Fruit fly (Drosophila melanogaster) whole organism, embryonic: Measurements from ENCODE around the gene CG2841.

ENCODE experiments used
- Antp ChIP-seq: fragments of 200-800 bp; sonication (Bioruptor generic); optimal IDR thresholded peaks from 3 replicates; lab custom pipeline; 2016; ENCODE audit warnings: missing biosample characterization, missing genetic modification characterization
- Blimp-1 ChIP-seq: fragments of 200-800 bp; sonication (Bioruptor generic); optimal IDR thresholded peaks from 3 replicates; lab custom pipeline; 2018; ENCODE audit warnings: missing biosample characterization, missing genetic modification characterization, mild to moderate bottlenecking, moderate library complexity, missing genetic modification reagents
- CG10543 ChIP-seq: fragments of 200-800 bp; sonication (Bioruptor generic); optimal IDR thresholded peaks from 3 replicates; lab custom pipeline; 2017; ENCODE audit warnings: missing biosample characterization, mild to moderate bottlenecking, missing genetic modification characterization, moderate library complexity
- CG11456 ChIP-seq: fragments of 200-800 bp; sonication (Bioruptor generic); IDR thresholded peaks from 3 replicates; pipeline ENCODE4 v1.3.6; 2022; ENCODE audit warnings: missing biosample characterization, missing genetic modification characterization
- CG11723 ChIP-seq: fragments of 200-800 bp; sonication (Bioruptor generic); optimal IDR thresholded peaks from 2 replicates; lab custom pipeline; 2017; ENCODE audit warnings: missing biosample characterization, mild to moderate bottlenecking, missing genetic modification characterization
- CG12071 ChIP-seq: fragments of 200-800 bp; sonication (Bioruptor generic); optimal IDR thresholded peaks from 3 replicates; lab custom pipeline; 2018; ENCODE audit warnings: missing biosample characterization, mild to moderate bottlenecking, missing genetic modification characterization
- CG12155 ChIP-seq: fragments of 200-800 bp; sonication (Bioruptor generic); optimal IDR thresholded peaks from 3 replicates; lab custom pipeline; 2016; ENCODE audit warnings: missing biosample characterization, missing genetic modification characterization
- CG13287 ChIP-seq: fragments of 200-800 bp; sonication (Bioruptor generic); IDR thresholded peaks from 2 replicates; pipeline ENCODE4 v1.3.6; 2022; ENCODE audit warnings: missing biosample characterization, missing genetic modification characterization; ENCODE audit not compliant: partially characterized antibody
- CG15011 ChIP-seq: fragments of 200-800 bp; sonication (Bioruptor generic); optimal IDR thresholded peaks from 3 replicates; lab custom pipeline; 2018; ENCODE audit warnings: missing biosample characterization, mild to moderate bottlenecking, missing genetic modification characterization
- CG15073 ChIP-seq: fragments of 200-800 bp; sonication (Bioruptor generic); optimal IDR thresholded peaks from 2 replicates; lab custom pipeline; 2016; ENCODE audit warnings: missing biosample characterization, missing genetic modification characterization
- CG15601 ChIP-seq: fragments of 200-800 bp; sonication (Bioruptor generic); optimal IDR thresholded peaks from 3 replicates; lab custom pipeline; 2019; ENCODE audit warnings: missing biosample characterization, mild to moderate bottlenecking, missing genetic modification characterization, moderate library complexity
- CG1792 ChIP-seq: fragments of 200-800 bp; sonication (Bioruptor generic); optimal IDR thresholded peaks from 2 replicates; lab custom pipeline; 2016; ENCODE audit warnings: missing biosample characterization, missing genetic modification characterization
- CG2678 ChIP-seq: fragments of 200-800 bp; sonication (Bioruptor generic); optimal IDR thresholded peaks from 3 replicates; lab custom pipeline; 2019; ENCODE audit warnings: missing biosample characterization, mild to moderate bottlenecking, missing genetic modification characterization, moderate library complexity
- CG32767 ChIP-seq: fragments of 200-800 bp; sonication (Bioruptor generic); IDR thresholded peaks from 2 replicates; pipeline ENCODE4 v1.3.6; 2022; ENCODE audit warnings: missing biosample characterization, missing genetic modification characterization
- CG3838 ChIP-seq: fragments of 200-800 bp; sonication (Bioruptor generic); optimal IDR thresholded peaks from 3 replicates; lab custom pipeline; 2016; ENCODE audit warnings: missing biosample characterization, missing genetic modification characterization
- CG42726 ChIP-seq: fragments of 200-800 bp; sonication (Bioruptor generic); IDR thresholded peaks from 2 replicates; pipeline ENCODE4 v1.3.6; 2022; ENCODE audit warnings: missing biosample characterization, missing genetic modification characterization; ENCODE audit not compliant: partially characterized antibody
- CG6254 ChIP-seq: fragments of 200-800 bp; sonication (Bioruptor generic); optimal IDR thresholded peaks from 3 replicates; lab custom pipeline; 2017; ENCODE audit warnings: mild to moderate bottlenecking, missing biosample characterization, missing genetic modification reagents, missing genetic modification characterization
- CG6683 ChIP-seq: fragments of 200-800 bp; sonication (Bioruptor generic); optimal IDR thresholded peaks from 2 replicates; lab custom pipeline; 2017; ENCODE audit warnings: missing biosample characterization, mild to moderate bottlenecking, missing genetic modification characterization, missing genetic modification reagents
- CG6765 ChIP-seq: fragments of 200-800 bp; sonication (Bioruptor generic); optimal IDR thresholded peaks from 3 replicates; lab custom pipeline; 2017; ENCODE audit warnings: missing biosample characterization, mild to moderate bottlenecking, missing genetic modification characterization
- CG7928 ChIP-seq: fragments of 200-800 bp; sonication (Bioruptor generic); optimal IDR thresholded peaks from 2 replicates; lab custom pipeline; 2017; ENCODE audit warnings: missing biosample characterization, mild to moderate bottlenecking, missing genetic modification characterization
- CG9932 ChIP-seq: fragments of 200-800 bp; sonication (Bioruptor generic); IDR thresholded peaks from 2 replicates; pipeline ENCODE4 v1.3.6; 2022; ENCODE audit warnings: missing biosample characterization, missing genetic modification characterization
- CHES-1-like ChIP-seq: fragments of 200-800 bp; sonication (Bioruptor generic); optimal IDR thresholded peaks from 2 replicates; lab custom pipeline; 2016; ENCODE audit warnings: missing biosample characterization, missing genetic modification characterization
- Dek ChIP-seq: fragments of 200-800 bp; sonication (Bioruptor generic); optimal IDR thresholded peaks from 3 replicates; lab custom pipeline; 2019; ENCODE audit warnings: missing biosample characterization, mild to moderate bottlenecking, missing genetic modification characterization, moderate library complexity
- Max ChIP-seq: fragments of 200-800 bp; sonication (Bioruptor generic); optimal IDR thresholded peaks from 2 replicates; lab custom pipeline; 2016; ENCODE audit warnings: missing biosample characterization, mild to moderate bottlenecking, missing genetic modification characterization
- NK7.1 ChIP-seq: fragments of 200-800 bp; sonication (Bioruptor generic); optimal IDR thresholded peaks from 3 replicates; lab custom pipeline; 2016; ENCODE audit warnings: missing biosample characterization, missing genetic modification characterization
- aop ChIP-seq: fragments of 200-800 bp; sonication (Bioruptor generic); IDR thresholded peaks from 2 replicates; pipeline ENCODE4 v1.3.6; 2022; ENCODE audit warnings: missing biosample characterization, missing genetic modification characterization
- ase ChIP-seq: fragments of 200-800 bp; sonication (Bioruptor generic); IDR thresholded peaks from 3 replicates; pipeline ENCODE4 v1.3.6; 2022; ENCODE audit warnings: missing biosample characterization, missing genetic modification characterization
- bigmax ChIP-seq: fragments of 200-800 bp; sonication (Bioruptor generic); optimal IDR thresholded peaks from 2 replicates; lab custom pipeline; 2018; ENCODE audit warnings: missing biosample characterization, mild to moderate bottlenecking, missing genetic modification characterization
- br ChIP-seq: fragments of >200 bp; optimal IDR thresholded peaks from 2 replicates; lab custom pipeline; 2017
- chn ChIP-seq: fragments of 200-800 bp; sonication (Bioruptor generic); optimal IDR thresholded peaks from 2 replicates; lab custom pipeline; 2016; ENCODE audit warnings: missing biosample characterization, missing genetic modification characterization
- cwo ChIP-seq: fragments of 200-800 bp; sonication (Bioruptor generic); optimal IDR thresholded peaks from 3 replicates; lab custom pipeline; 2017; ENCODE audit warnings: missing biosample characterization, missing genetic modification characterization, mild to moderate bottlenecking, moderate library complexity, missing genetic modification reagents
- dan ChIP-seq: fragments of 200-800 bp; sonication (Bioruptor generic); IDR thresholded peaks from 2 replicates; pipeline ENCODE4 v1.3.6; 2022; ENCODE audit warnings: missing biosample characterization, missing genetic modification characterization
- esg ChIP-seq: fragments of 200-800 bp; sonication (Bioruptor generic); conservative IDR thresholded peaks from 2 replicates; pipeline ENCODE4 v1.3.6; 2022; ENCODE audit warnings: missing biosample characterization, missing genetic modification characterization
- ewg ChIP-seq: fragments of 200-800 bp; sonication (Bioruptor generic); optimal IDR thresholded peaks from 3 replicates; lab custom pipeline; 2017; ENCODE audit warnings: mild to moderate bottlenecking, missing biosample characterization, missing genetic modification reagents, missing genetic modification characterization
- exex ChIP-seq: fragments of 200-800 bp; sonication (Bioruptor generic); optimal IDR thresholded peaks from 4 replicates; lab custom pipeline; 2018; ENCODE audit warnings: missing biosample characterization, mild to moderate bottlenecking, missing genetic modification characterization, moderate library complexity
- fru ChIP-seq: fragments of >200 bp; optimal IDR thresholded peaks from 2 replicates; lab custom pipeline; 2017
- gro ChIP-seq: fragments of 200-800 bp; sonication (Bioruptor generic); optimal IDR thresholded peaks from 2 replicates; lab custom pipeline; 2016; ENCODE audit warnings: missing biosample characterization, missing genetic modification characterization
- hth ChIP-seq: fragments of >200 bp; optimal IDR thresholded peaks from 2 replicates; lab custom pipeline; 2017; ENCODE audit warnings: inconsistent platforms
- jing ChIP-seq: fragments of 200-800 bp; sonication (Bioruptor generic); optimal IDR thresholded peaks from 2 replicates; lab custom pipeline; 2018; ENCODE audit warnings: missing biosample characterization, mild to moderate bottlenecking, missing genetic modification characterization
- knrl ChIP-seq: fragments of 200-800 bp; sonication (Bioruptor generic); IDR thresholded peaks from 3 replicates; pipeline ENCODE4 v1.3.6; 2022; ENCODE audit warnings: missing biosample characterization, missing genetic modification characterization; ENCODE audit not compliant: partially characterized antibody
- mirr ChIP-seq: fragments of 200-800 bp; sonication (Bioruptor generic); optimal IDR thresholded peaks from 3 replicates; lab custom pipeline; 2018; ENCODE audit warnings: missing biosample characterization, mild to moderate bottlenecking, missing genetic modification characterization
- nom ChIP-seq: fragments of 200-800 bp; sonication (Bioruptor generic); optimal IDR thresholded peaks from 2 replicates; lab custom pipeline; 2017; ENCODE audit warnings: missing biosample characterization, missing genetic modification characterization, mild to moderate bottlenecking, moderate library complexity, missing genetic modification reagents
- pzg ChIP-seq: fragments of 200-800 bp; sonication (Bioruptor generic); optimal IDR thresholded peaks from 3 replicates; lab custom pipeline; 2018; ENCODE audit warnings: missing biosample characterization, mild to moderate bottlenecking, missing genetic modification characterization, moderate library complexity
- run ChIP-seq: fragments of 200-800 bp; sonication (Bioruptor generic); optimal IDR thresholded peaks from 3 replicates; lab custom pipeline; 2018; ENCODE audit warnings: missing biosample characterization, mild to moderate bottlenecking, missing genetic modification characterization
- seq ChIP-seq: fragments of 200-800 bp; sonication (Bioruptor generic); IDR thresholded peaks from 2 replicates; pipeline ENCODE4 v1.3.6; 2022; ENCODE audit warnings: missing biosample characterization, missing genetic modification characterization
- slp2 ChIP-seq: fragments of 200-800 bp; sonication (Bioruptor generic); optimal IDR thresholded peaks from 2 replicates; lab custom pipeline; 2016; ENCODE audit warnings: missing biosample characterization, missing genetic modification characterization
- toy ChIP-seq: fragments of 200-800 bp; sonication (Bioruptor generic); IDR thresholded peaks from 2 replicates; pipeline ENCODE4 v1.3.6; 2022; ENCODE audit warnings: missing biosample characterization, missing genetic modification characterization
- trh ChIP-seq: fragments of 200-800 bp; sonication (Bioruptor generic); optimal IDR thresholded peaks from 2 replicates; lab custom pipeline; 2016; ENCODE audit warnings: missing biosample characterization, missing genetic modification characterization
- zf30C ChIP-seq: fragments of 200-800 bp; sonication (Bioruptor generic); optimal IDR thresholded peaks from 3 replicates; lab custom pipeline; 2018; ENCODE audit warnings: missing biosample characterization, mild to moderate bottlenecking, missing genetic modification characterization

Gene CG2841

dm6 chrX:2303771-2304513, 62.2 kb downstream of the CG2841 start (continued):
- TF ChIP-seq hth (lab: Kevin White, UChicago) (no peak), CG13287 (GFP tag; lab: Robert Waterston, UW) (peak; percentile 12; the same call in 1 of the 2 replicates), CG11723 (GFP tag; lab: Kevin White, UChicago) (peak; percentile 85), CG12071 (peak; percentile 89), CG6765 (peak; percentile 82), ewg (GFP tag; lab: Kevin White, UChicago) (peak; percentile 81), CG3838 (peak; percentile 65), CG42726 (GFP tag; lab: Robert Waterston, UW) (no peak), mirr (GFP tag; lab: Kevin White, UChicago) (peak; percentile 63), CG6254 (GFP tag; lab: Kevin White, UChicago) (peak; percentile 72), esg (GFP tag; lab: Robert Waterston, UW) (peak; percentile 84), fru (lab: Kevin White, UChicago) (no peak), gro (GFP tag; lab: Kevin White, UChicago) (peak; percentile 94), bigmax (GFP tag; lab: Kevin White, UChicago) (no peak), Max (GFP tag; lab: Kevin White, UChicago) (peak; percentile 76), exex (tag; lab: Kevin White, UChicago) (peak; percentile 54), nom (peak; percentile 78), slp2 (GFP tag; lab: Kevin White, UChicago) (peak; percentile 92), ase (GFP tag; lab: Robert Waterston, UW) (peak; percentile 64; the same call in 1 of the 3 replicates), cwo (GFP tag; lab: Kevin White, UChicago) (peak; percentile 97), CHES-1-like (GFP tag; lab: Kevin White, UChicago) (peak; percentile 97), CG15073 (peak; percentile 1), toy (peak; percentile 54), CG10543 (GFP tag; lab: Kevin White, UChicago) (peak; percentile 91), br (no peak), knrl (GFP tag; lab: Robert Waterston, UW) (peak; percentile 28; the same call in 1 of the 3 replicates), NK7.1 (peak; percentile 91), CG11456 (GFP tag; lab: Robert Waterston, UW) (peak; percentile 63; the same call in 2 of the 3 replicates), chn (GFP tag; lab: Kevin White, UChicago) (peak; percentile 91), CG15011 (GFP tag; lab: Kevin White, UChicago) (peak; percentile 75), run (tag; lab: Kevin White, UChicago) (peak; percentile 91), CG2678 (tag; lab: Kevin White, UChicago) (peak; percentile 92), aop (GFP tag; lab: Robert Waterston, UW) (no peak), CG6683 (GFP tag; lab: Kevin White, UChicago) (peak; percentile 78), seq (GFP tag; lab: Robert Waterston, UW) (peak; percentile 90), Dek (tag; lab: Kevin White, UChicago) (peak; percentile 84), CG1792 (GFP tag; lab: Kevin White, UChicago) (peak; percentile 90), CG7928 (GFP tag; lab: Kevin White, UChicago) (peak; percentile 56), CG9932 (GFP tag; lab: Robert Waterston, UW) (peak; percentile 86), dan (GFP tag; lab: Robert Waterston, UW) (0 out of 2 replicates have a peak, but pooled peaks have one; percentile 28), CG15601 (tag; lab: Kevin White, UChicago) (peak; percentile 85), Blimp-1 (GFP tag; lab: Kevin White, UChicago) (peak; percentile 79), zf30C (GFP tag; lab: Kevin White, UChicago) (no peak), Antp (GFP tag; lab: Kevin White, UChicago) (peak; percentile 91), jing (GFP tag; lab: Kevin White, UChicago) (peak; percentile 80), pzg (GFP tag; lab: Kevin White, UChicago) (no peak), CG12155 (GFP tag; lab: Kevin White, UChicago) (peak; percentile 79), CG32767 (GFP tag; lab: Robert Waterston, UW) (peak; percentile 86; the same call in 1 of the 2 replicates), trh (GFP tag; lab: Kevin White, UChicago) (peak; percentile 62)
